Worm (Caenorhabditis elegans) whole organism, L1 larva: ENCODE measurements around the gene Y50D7A.10.
A peak's percentile ranks its signal among the peaks of the same experiment; 100 is the strongest.

Source experiments
- C04F5.9 ChIP-seq: sonication (generic microtip); optimal IDR thresholded peaks from 2 replicates; lab custom pipeline; 2016; ENCODE audit warnings: missing genetic modification characterization, missing compliant biosample characterization
- C16A3.4 ChIP-seq: fragments of 150-350 bp; optimal IDR thresholded peaks from 2 replicates; lab custom pipeline; 2014; ENCODE audit warnings: missing biosample characterization, missing genetic modification characterization
- F16B12.6 ChIP-seq: fragments of 150-350 bp; optimal IDR thresholded peaks from 2 replicates; lab custom pipeline; 2014; ENCODE audit warnings: missing biosample characterization, missing genetic modification characterization
- Y116A8C.19 ChIP-seq: sonication (generic microtip); optimal IDR thresholded peaks from 2 replicates; lab custom pipeline; 2016; ENCODE audit warnings: missing compliant biosample characterization, missing genetic modification characterization, borderline replicate concordance
- aly-2 ChIP-seq: fragments of 150-350 bp; optimal IDR thresholded peaks from 2 replicates; lab custom pipeline; 2014; ENCODE audit warnings: missing biosample characterization, missing genetic modification characterization
- blmp-1 ChIP-seq: fragments of 150-350 bp; optimal IDR thresholded peaks from 2 replicates; lab custom pipeline; 2014; ENCODE audit warnings: missing biosample characterization, missing genetic modification characterization
- ceh-63 ChIP-seq: fragments of 200-800 bp; sonication (Bioruptor generic); optimal IDR thresholded peaks from 2 replicates; lab custom pipeline; 2018; ENCODE audit warnings: mild to moderate bottlenecking, missing genetic modification characterization, missing compliant biosample characterization
- ceh-82 ChIP-seq, 3 experiments: fragments of 150-350 bp in 1 of 3; sonication (generic microtip) in 2 of 3; optimal IDR thresholded peaks; 2 replicates each; lab custom pipeline; 2014 to 2017; ENCODE audit warnings: missing biosample characterization in 3 of 3, missing genetic modification characterization in 3 of 3
- ceh-90 ChIP-seq: sonication (generic microtip); optimal IDR thresholded peaks from 2 replicates; lab custom pipeline; 2016; ENCODE audit warnings: missing genetic modification characterization, missing compliant biosample characterization
- ces-1 ChIP-seq: fragments of 150-350 bp; optimal IDR thresholded peaks from 2 replicates; lab custom pipeline; 2014; ENCODE audit warnings: missing biosample characterization, missing genetic modification reagents, missing genetic modification characterization
- dpl-1 ChIP-seq, 3 experiments: fragments of 150-350 bp in 2 of 3; sonication (generic microtip) in 1 of 3; optimal IDR thresholded peaks; 2 replicates each; lab custom pipeline; 2014 to 2017; ENCODE audit warnings: missing biosample characterization in 3 of 3, missing genetic modification characterization in 3 of 3, missing genetic modification reagents in 3 of 3
- elt-2 ChIP-seq: sonication (generic microtip); optimal IDR thresholded peaks from 2 replicates; lab custom pipeline; 2016; ENCODE audit warnings: missing genetic modification characterization, mild to moderate bottlenecking, inconsistent platforms, missing compliant biosample characterization, missing genetic modification reagents
- fkh-4 ChIP-seq: sonication (generic microtip); optimal IDR thresholded peaks from 2 replicates; lab custom pipeline; 2016; ENCODE audit warnings: missing compliant biosample characterization, missing genetic modification characterization, borderline replicate concordance
- fkh-8 ChIP-seq: sonication (generic microtip); optimal IDR thresholded peaks from 2 replicates; lab custom pipeline; 2016; ENCODE audit warnings: mild to moderate bottlenecking, missing genetic modification characterization, missing compliant biosample characterization
- hlh-4 ChIP-seq: sonication (generic microtip); optimal IDR thresholded peaks from 2 replicates; lab custom pipeline; 2016; ENCODE audit warnings: mild to moderate bottlenecking, missing genetic modification characterization, missing compliant biosample characterization
- hpl-2 ChIP-seq: fragments of 150-350 bp; optimal IDR thresholded peaks from 2 replicates; lab custom pipeline; 2014; ENCODE audit warnings: missing biosample characterization, missing genetic modification reagents, missing genetic modification characterization
- lin-15B ChIP-seq: fragments of 150-350 bp; sonication (generic microtip); optimal IDR thresholded peaks from 3 replicates; lab custom pipeline; 2014; ENCODE audit warnings: missing biosample characterization, missing genetic modification characterization
- lin-35 ChIP-seq, 2 experiments: fragments of 150-350 bp; optimal IDR thresholded peaks; 2 replicates each; lab custom pipeline; 2014; ENCODE audit warnings: missing biosample characterization in 2 of 2, missing genetic modification characterization in 2 of 2, missing genetic modification reagents in 2 of 2
- lsy-2 ChIP-seq, 2 experiments: fragments of 150-350 bp; optimal IDR thresholded peaks; 2 replicates each; lab custom pipeline; 2014; ENCODE audit warnings: missing biosample characterization in 2 of 2, missing genetic modification characterization in 2 of 2
- mef-2 ChIP-seq: fragments of 150-350 bp; optimal IDR thresholded peaks from 2 replicates; lab custom pipeline; 2014; ENCODE audit warnings: missing biosample characterization, missing genetic modification characterization
- mep-1 ChIP-seq: fragments of 150-350 bp; optimal IDR thresholded peaks from 2 replicates; lab custom pipeline; 2014; ENCODE audit warnings: missing biosample characterization, missing genetic modification characterization
- nhr-19 ChIP-seq: fragments of 200-800 bp; sonication (Bioruptor generic); conservative IDR thresholded peaks from 2 replicates; pipeline ENCODE4 v1.3.6; 2022; ENCODE audit warnings: missing genetic modification characterization, missing compliant biosample characterization
- nhr-28 ChIP-seq: fragments of 150-350 bp; optimal IDR thresholded peaks from 2 replicates; lab custom pipeline; 2014; ENCODE audit warnings: missing biosample characterization, missing genetic modification characterization
- nhr-47 ChIP-seq: sonication (generic microtip); optimal IDR thresholded peaks from 2 replicates; lab custom pipeline; 2016; ENCODE audit warnings: mild to moderate bottlenecking, missing genetic modification characterization, moderate library complexity, missing compliant biosample characterization
- nhr-76 ChIP-seq: sonication (generic microtip); optimal IDR thresholded peaks from 2 replicates; lab custom pipeline; 2017; ENCODE audit warnings: missing biosample characterization, missing genetic modification characterization
- nhr-85 ChIP-seq: sonication (generic microtip); peaks from one replicate; lab custom pipeline; 2016; ENCODE audit warnings: missing genetic modification characterization, inconsistent platforms, missing compliant biosample characterization
- pag-3 ChIP-seq: sonication (generic microtip); optimal IDR thresholded peaks from 2 replicates; lab custom pipeline; 2017; ENCODE audit warnings: missing genetic modification characterization, mild to moderate bottlenecking, missing compliant biosample characterization, antibody characterized with exemption, borderline replicate concordance; ENCODE audit not compliant: insufficient read depth
- pax-3 ChIP-seq: fragments of 200-800 bp; sonication (Bioruptor generic); optimal IDR thresholded peaks from 2 replicates; lab custom pipeline; 2018; ENCODE audit warnings: mild to moderate bottlenecking, missing genetic modification characterization, moderate library complexity, missing compliant biosample characterization
- rnt-1 ChIP-seq: sonication (generic microtip); optimal IDR thresholded peaks from 2 replicates; lab custom pipeline; 2016; ENCODE audit warnings: mild to moderate bottlenecking, missing genetic modification characterization, moderate library complexity, missing compliant biosample characterization
- skn-1 ChIP-seq: fragments of 150-350 bp; optimal IDR thresholded peaks from 2 replicates; lab custom pipeline; 2014; ENCODE audit warnings: missing biosample characterization, missing genetic modification characterization
- sptf-1 ChIP-seq: fragments of 150-350 bp; optimal IDR thresholded peaks from 2 replicates; lab custom pipeline; 2014; ENCODE audit warnings: missing biosample characterization, missing genetic modification characterization
- sup-37 ChIP-seq: fragments of 200-800 bp; sonication (Bioruptor generic); optimal IDR thresholded peaks from 2 replicates; lab custom pipeline; 2018; ENCODE audit warnings: mild to moderate bottlenecking, missing genetic modification characterization, missing compliant biosample characterization
- unc-130 ChIP-seq: fragments of 150-350 bp; optimal IDR thresholded peaks from 2 replicates; lab custom pipeline; 2017; ENCODE audit warnings: missing biosample characterization, missing genetic modification characterization, inconsistent platforms
- unc-30 ChIP-seq: sonication (generic microtip); optimal IDR thresholded peaks from 2 replicates; lab custom pipeline; 2017; ENCODE audit warnings: missing biosample characterization, missing genetic modification characterization
- unc-62 ChIP-seq: fragments of 150-350 bp; optimal IDR thresholded peaks from 2 replicates; lab custom pipeline; 2014; ENCODE audit warnings: missing biosample characterization, missing genetic modification reagents, missing genetic modification characterization
- unc-98 ChIP-seq: fragments of 200-800 bp; sonication (Bioruptor generic); IDR thresholded peaks from 2 replicates; pipeline ENCODE4 v1.3.6; 2022; ENCODE audit warnings: missing genetic modification characterization, missing compliant biosample characterization
- vab-15 ChIP-seq: sonication (generic microtip); optimal IDR thresholded peaks from 2 replicates; lab custom pipeline; 2017; ENCODE audit warnings: missing genotype, mild to moderate bottlenecking, missing genetic modification characterization, missing compliant biosample characterization
- ztf-11 ChIP-seq, 2 experiments: sonication (generic microtip); optimal IDR thresholded peaks; 2 replicates each; lab custom pipeline; 2016 to 2017; ENCODE audit warnings: missing genetic modification characterization in 2 of 2, missing biosample characterization in 1 of 2, missing compliant biosample characterization in 1 of 2

Gene Y50D7A.10

ce11 chrIII:292340-292739 lies 22.9 kb upstream of the Y50D7A.10 start, which contains the start of gene Y50D7A.1:
Gene Y50D7A.1 (plus strand): TSS chrIII:292640.
- no peak for TF ChIP-seq rnt-1 (tag; lab: Kevin White, UChicago)
- TF ChIP-seq mep-1 (tag; lab: Kevin White, UChicago), result no peak
- no peak for TF ChIP-seq pag-3
- no peak for TF ChIP-seq lin-15B (tag; lab: Kevin White, UChicago)
- TF ChIP-seq lsy-2 (tag; optimal IDR thresholded peaks at IDR 0.05; lab: Kevin White, UChicago), result no peak
- no peak for TF ChIP-seq ces-1 (GFP tag; lab: Kevin White, UChicago)

DNA sequence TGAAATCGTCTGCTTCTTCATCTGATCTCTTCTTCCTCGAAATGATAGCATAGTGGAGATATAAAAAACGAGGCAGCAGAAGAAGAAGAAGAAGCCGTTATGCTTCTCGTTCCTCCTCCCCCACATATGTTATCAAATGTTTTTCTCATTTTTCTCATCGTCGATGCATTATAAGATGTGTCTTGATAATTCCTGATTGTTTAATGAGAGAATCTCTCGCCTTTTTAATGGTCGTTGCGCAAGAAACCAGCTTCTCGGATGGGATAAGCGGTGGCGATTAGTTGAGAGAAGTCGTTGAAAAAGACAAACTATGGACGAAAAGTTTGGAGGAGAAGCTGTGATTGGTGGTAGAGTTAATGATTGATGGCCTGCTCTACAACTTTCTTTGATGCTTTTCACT lies 20.7 kb upstream of the Y50D7A.10 start, which contains the start of gene Y50D7A.13:
Gene Y50D7A.13 (minus strand): TSS at position 101 of the 400 bp plus-strand sequence.
- no peak for TF ChIP-seq fkh-4 (tag; lab: Kevin White, UChicago)
- TF ChIP-seq nhr-85 (tag; lab: Kevin White, UChicago), result no peak
- TF ChIP-seq aly-2 (tag; lab: Kevin White, UChicago), result no peak
- TF ChIP-seq hlh-4, result no peak
- TF ChIP-seq unc-30 (tag; lab: Kevin White, UChicago), result no peak
- no peak for TF ChIP-seq nhr-76 (tag; lab: Kevin White, UChicago)
- TF ChIP-seq unc-98 (GFP tag; lab: Robert Waterston, UW), result no peak
- no peak for TF ChIP-seq C04F5.9 (tag; lab: Kevin White, UChicago)
- no peak for TF ChIP-seq lsy-2 (tag; optimal IDR thresholded peaks at IDR 0.05; lab: Kevin White, UChicago)

DNA sequence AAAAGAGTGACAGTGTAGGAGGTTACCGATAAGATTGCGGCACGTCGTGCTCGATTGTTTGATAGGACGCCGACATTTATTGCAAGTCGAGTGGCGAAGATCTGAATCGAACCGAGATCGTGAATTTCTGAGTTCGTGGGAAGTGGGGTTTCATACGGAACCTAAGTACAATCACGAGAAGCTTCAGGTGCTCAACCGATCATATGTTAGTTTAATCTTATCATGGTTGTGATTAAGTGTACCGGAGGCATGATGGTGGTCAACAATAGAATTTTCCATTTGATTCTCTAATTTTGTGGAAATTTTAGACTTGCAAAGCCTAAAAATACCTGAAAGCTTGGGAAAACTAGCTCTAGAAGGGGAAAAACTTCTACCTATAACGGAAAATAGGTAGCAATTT lies 16.8 kb upstream of the Y50D7A.10 start, which contains the start of gene ads-1:
Gene ads-1 (minus strand): TSS at position 101 of the 400 bp plus-strand sequence.
- no peak for TF ChIP-seq unc-130
- no peak for TF ChIP-seq nhr-85 (tag; lab: Kevin White, UChicago)
- TF ChIP-seq mef-2, result no peak
- no peak for TF ChIP-seq nhr-19
- TF ChIP-seq fkh-8 (tag; lab: Kevin White, UChicago), result no peak
- no peak for TF ChIP-seq lsy-2 (tag; optimal IDR thresholded peaks at IDR 0.05; lab: Kevin White, UChicago)
- TF ChIP-seq unc-98 (GFP tag; lab: Robert Waterston, UW), result no peak

DNA sequence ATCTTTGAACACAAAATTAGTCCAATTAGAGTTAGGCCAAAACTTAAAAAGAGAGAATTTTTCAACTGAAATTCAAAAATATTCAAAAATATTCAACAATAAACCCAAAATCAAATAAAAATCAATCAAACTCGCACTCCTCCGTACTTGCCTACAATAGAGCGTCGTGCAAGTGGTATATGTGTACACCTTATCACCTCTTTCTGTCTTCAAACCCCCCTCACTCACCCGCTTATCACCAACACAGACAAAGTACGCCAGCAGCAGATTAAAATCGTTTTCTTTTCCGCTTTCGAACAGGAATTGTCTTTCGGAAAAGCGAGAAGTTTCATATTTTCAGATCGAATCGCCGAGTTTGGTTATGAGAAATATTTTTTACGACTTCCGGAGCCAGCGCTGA lies 16.0 kb upstream of the Y50D7A.10 start:
- TF ChIP-seq elt-2 (peak; percentile 43), vab-15 (no peak)

DNA sequence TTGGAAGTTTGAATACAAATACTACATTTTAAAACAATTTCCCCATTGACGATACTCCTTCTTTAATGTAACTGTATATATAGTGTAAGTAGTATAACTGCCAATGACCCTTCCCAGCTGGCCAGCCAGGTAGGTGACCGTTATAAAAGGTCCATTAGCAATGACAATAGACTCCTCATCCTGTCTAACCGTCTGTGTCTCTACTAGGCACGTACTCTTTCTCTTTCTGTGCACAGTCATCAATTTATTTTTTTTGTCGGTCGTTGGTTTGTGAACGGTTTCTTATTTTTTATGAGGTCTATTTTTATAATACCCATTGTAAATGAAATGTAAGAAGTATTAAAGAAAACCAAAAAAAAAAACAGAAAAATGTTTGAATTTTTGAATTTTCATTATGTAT lies 10.7 kb upstream of the Y50D7A.10 start:
- TF ChIP-seq C16A3.4 (tag; lab: Kevin White, UChicago) (no peak), nhr-47 (no peak), nhr-76 (tag; lab: Kevin White, UChicago) (no peak), sup-37 (no peak), lin-15B (tag; lab: Kevin White, UChicago) (no peak), F16B12.6 (tag; lab: Kevin White, UChicago) (no peak), ceh-63 (GFP tag; lab: Kevin White, UChicago) (no peak), ces-1 (GFP tag; lab: Kevin White, UChicago) (no peak)

- no peak for TF ChIP-seq nhr-76 (tag; lab: Kevin White, UChicago)
- TF ChIP-seq ztf-11 (tag; optimal IDR thresholded peaks at IDR 0.05; lab: Kevin White, UChicago), result no peak
- no peak for TF ChIP-seq fkh-8 (tag; lab: Kevin White, UChicago)
- no peak for TF ChIP-seq lsy-2 (tag; optimal IDR thresholded peaks at IDR 0.05; lab: Kevin White, UChicago)
- no peak for TF ChIP-seq sptf-1
Observed at ce11 chrIII:311174-311573, 4.1 kb upstream of the Y50D7A.10 start.

ce11 chrIII:312873-313272 lies 2.4 kb upstream of the Y50D7A.10 start:
- no peak for TF ChIP-seq C04F5.9 (tag; lab: Kevin White, UChicago)
- TF ChIP-seq sptf-1, result peak; percentile 25

- TF ChIP-seq nhr-28 (tag; lab: Kevin White, UChicago), result no peak
- TF ChIP-seq pax-3 (tag; lab: Kevin White, UChicago), result no peak
- TF ChIP-seq ceh-90 (tag; lab: Kevin White, UChicago), result no peak
- no peak for TF ChIP-seq skn-1
- TF ChIP-seq fkh-8 (tag; lab: Kevin White, UChicago), result no peak
- no peak for TF ChIP-seq dpl-1 (GFP tag; optimal IDR thresholded peaks at IDR 0.05; lab: Kevin White, UChicago)
- no peak for TF ChIP-seq hpl-2 (GFP tag; lab: Kevin White, UChicago)
- TF ChIP-seq ceh-82 (tag; optimal IDR thresholded peaks at IDR 0.05; lab: Kevin White, UChicago), result no peak
- no peak for TF ChIP-seq blmp-1 (tag; lab: Kevin White, UChicago)
- no peak for TF ChIP-seq lin-35 (GFP tag; optimal IDR thresholded peaks at IDR 0.05; lab: Kevin White, UChicago)
- no peak for TF ChIP-seq lsy-2 (tag; optimal IDR thresholded peaks at IDR 0.05; lab: Kevin White, UChicago)
- TF ChIP-seq unc-62 (GFP tag; lab: Kevin White, UChicago), result no peak
- no peak for TF ChIP-seq Y116A8C.19 (tag; lab: Kevin White, UChicago)
- TF ChIP-seq F16B12.6 (tag; lab: Kevin White, UChicago), result no peak
- TF ChIP-seq ztf-11 (tag; optimal IDR thresholded peaks at IDR 0.05; lab: Kevin White, UChicago), result no peak
- TF ChIP-seq rnt-1 (tag; lab: Kevin White, UChicago), result no peak
- TF ChIP-seq aly-2 (tag; lab: Kevin White, UChicago), result no peak
Observed at ce11 chrIII:343141-343345, 27.8 kb downstream of the Y50D7A.10 start, which contains the start of gene Y50D7A.8. Gene Y50D7A.8 (minus strand): TSS chrIII:343241.
